Fruit fly (Drosophila melanogaster) whole organism, embryonic: ENCODE measurements around the gene Pc.

Experiments
- ATbp ChIP-seq: fragments of 200-800 bp; sonication (Bioruptor generic); optimal IDR thresholded peaks from 2 replicates; lab custom pipeline; 2017; ENCODE audit warnings: missing biosample characterization, mild to moderate bottlenecking, missing genetic modification characterization, missing genetic modification reagents
- BEAF-32 ChIP-seq: fragments of 200-800 bp; sonication (Bioruptor generic); optimal IDR thresholded peaks from 3 replicates; lab custom pipeline; 2017; ENCODE audit warnings: missing biosample characterization, missing genetic modification characterization, mild to moderate bottlenecking, moderate library complexity, missing genetic modification reagents
- Bgb ChIP-seq: fragments of 200-800 bp; sonication (Bioruptor generic); IDR thresholded peaks from 2 replicates; pipeline ENCODE4 v1.3.6; 2022; ENCODE audit warnings: missing biosample characterization, missing genetic modification characterization; ENCODE audit not compliant: partially characterized antibody
- CG10209 ChIP-seq: fragments of 200-800 bp; sonication (Bioruptor generic); optimal IDR thresholded peaks from 3 replicates; lab custom pipeline; 2017; ENCODE audit warnings: missing biosample characterization, mild to moderate bottlenecking, missing genetic modification characterization, missing genetic modification reagents
- CG11093 ChIP-seq: fragments of 200-800 bp; sonication (Bioruptor generic); IDR thresholded peaks from 3 replicates; pipeline ENCODE4 v1.3.6; 2022; ENCODE audit warnings: missing biosample characterization, missing genetic modification characterization
- CG13287 ChIP-seq: fragments of 200-800 bp; sonication (Bioruptor generic); IDR thresholded peaks from 2 replicates; pipeline ENCODE4 v1.3.6; 2022; ENCODE audit warnings: missing biosample characterization, missing genetic modification characterization; ENCODE audit not compliant: partially characterized antibody
- CG13424 ChIP-seq: fragments of 200-800 bp; sonication (Bioruptor generic); optimal IDR thresholded peaks from 2 replicates; lab custom pipeline; 2019; ENCODE audit warnings: missing biosample characterization, mild to moderate bottlenecking, missing genetic modification characterization, moderate library complexity
- CG1529 ChIP-seq: fragments of 200-800 bp; sonication (Bioruptor generic); optimal IDR thresholded peaks from 3 replicates; lab custom pipeline; 2018; ENCODE audit warnings: missing biosample characterization, missing genetic modification characterization
- CG15514 ChIP-seq: fragments of 200-800 bp; sonication (Bioruptor generic); optimal IDR thresholded peaks from 3 replicates; lab custom pipeline; 2017; ENCODE audit warnings: missing biosample characterization, missing genetic modification characterization, mild to moderate bottlenecking, moderate library complexity, missing genetic modification reagents
- CG16813 ChIP-seq: fragments of 200-800 bp; sonication (Bioruptor generic); IDR thresholded peaks from 3 replicates; pipeline ENCODE4 v1.3.6; 2022; ENCODE audit warnings: missing biosample characterization, missing genetic modification characterization; ENCODE audit not compliant: partially characterized antibody
- CG17361 ChIP-seq: fragments of 200-800 bp; sonication (Bioruptor generic); IDR thresholded peaks from 3 replicates; pipeline ENCODE4 v1.3.6; 2022; ENCODE audit warnings: missing biosample characterization, missing genetic modification characterization
- CG17802 ChIP-seq: fragments of 200-800 bp; sonication (Bioruptor generic); optimal IDR thresholded peaks from 2 replicates; lab custom pipeline; 2018; ENCODE audit warnings: missing biosample characterization, mild to moderate bottlenecking, missing genetic modification characterization, moderate library complexity
- CG2712 ChIP-seq: fragments of 200-800 bp; optimal IDR thresholded peaks from 3 replicates; lab custom pipeline; 2019; ENCODE audit warnings: missing biosample characterization, mild to moderate bottlenecking, missing genetic modification characterization, moderate library complexity
- CG3281 ChIP-seq: fragments of 200-800 bp; sonication (Bioruptor generic); optimal IDR thresholded peaks from 3 replicates; lab custom pipeline; 2017; ENCODE audit warnings: missing biosample characterization, mild to moderate bottlenecking, missing genetic modification characterization
- CG4424 ChIP-seq: fragments of 200-800 bp; sonication (Bioruptor generic); optimal IDR thresholded peaks from 3 replicates; lab custom pipeline; 2016; ENCODE audit warnings: missing biosample characterization, missing genetic modification characterization
- CG4730 ChIP-seq: fragments of 200-800 bp; sonication (Bioruptor generic); IDR thresholded peaks from 2 replicates; pipeline ENCODE4 v1.3.6; 2022; ENCODE audit warnings: missing biosample characterization, missing genetic modification characterization
- CG5953 ChIP-seq: fragments of 200-800 bp; sonication (Bioruptor generic); IDR thresholded peaks from 2 replicates; pipeline ENCODE4 v1.3.6; 2022; ENCODE audit warnings: missing biosample characterization, missing genetic modification characterization
- CG9817 ChIP-seq: fragments of 200-800 bp; sonication (Bioruptor generic); optimal IDR thresholded peaks from 2 replicates; lab custom pipeline; 2018; ENCODE audit warnings: missing biosample characterization, mild to moderate bottlenecking, missing genetic modification characterization, moderate library complexity
- Dek ChIP-seq: fragments of 200-800 bp; sonication (Bioruptor generic); optimal IDR thresholded peaks from 3 replicates; lab custom pipeline; 2019; ENCODE audit warnings: missing biosample characterization, mild to moderate bottlenecking, missing genetic modification characterization, moderate library complexity
- Dll ChIP-seq: fragments of 200-800 bp; sonication (Bioruptor generic); IDR thresholded peaks from 4 replicates; pipeline ENCODE4 v1.3.6; 2022; ENCODE audit warnings: missing biosample characterization, missing genetic modification characterization; ENCODE audit not compliant: partially characterized antibody
- HLH4C ChIP-seq: fragments of 200-800 bp; sonication (Bioruptor generic); IDR thresholded peaks from 3 replicates; pipeline ENCODE4 v1.3.6; 2022; ENCODE audit warnings: missing biosample characterization, missing genetic modification characterization; ENCODE audit not compliant: partially characterized antibody
- HmgZ ChIP-seq: fragments of 200-800 bp; sonication (Bioruptor generic); optimal IDR thresholded peaks from 2 replicates; lab custom pipeline; 2018; ENCODE audit warnings: missing biosample characterization, mild to moderate bottlenecking, missing genetic modification characterization
- MESR4 ChIP-seq: fragments of 200-800 bp; sonication (Bioruptor generic); optimal IDR thresholded peaks from 2 replicates; lab custom pipeline; 2018; ENCODE audit warnings: missing biosample characterization, mild to moderate bottlenecking, missing genetic modification characterization, moderate library complexity
- NFAT ChIP-seq: fragments of 200-800 bp; sonication (Bioruptor generic); IDR thresholded peaks from 2 replicates; pipeline ENCODE4 v1.3.6; 2022; ENCODE audit warnings: missing biosample characterization, missing genetic modification characterization
- Opbp ChIP-seq: fragments of 200-800 bp; sonication (Bioruptor generic); IDR thresholded peaks from 3 replicates; pipeline ENCODE4 v1.3.6; 2022; ENCODE audit warnings: missing biosample characterization, missing genetic modification characterization; ENCODE audit not compliant: partially characterized antibody
- Optix ChIP-seq: fragments of 200-800 bp; sonication (Bioruptor generic); IDR thresholded peaks from 3 replicates; pipeline ENCODE4 v1.3.6; 2022; ENCODE audit warnings: missing biosample characterization, missing genetic modification characterization
- Sin3A ChIP-seq: fragments of >200 bp; optimal IDR thresholded peaks from 2 replicates; lab custom pipeline; 2018
- Xrp1 ChIP-seq: fragments of 200-800 bp; sonication (Bioruptor generic); IDR thresholded peaks from 2 replicates; pipeline ENCODE4 v1.3.6; 2022; ENCODE audit warnings: missing biosample characterization, missing genetic modification characterization
- YL-1 ChIP-seq: fragments of 200-800 bp; sonication (Bioruptor generic); optimal IDR thresholded peaks from 3 replicates; lab custom pipeline; 2017; ENCODE audit warnings: missing biosample characterization, mild to moderate bottlenecking, missing genetic modification characterization
- bbx ChIP-seq: fragments of 200-800 bp; sonication (Bioruptor generic); IDR thresholded peaks from 2 replicates; pipeline ENCODE4 v1.3.6; 2022; ENCODE audit warnings: missing biosample characterization, missing genetic modification characterization; ENCODE audit not compliant: partially characterized antibody
- ci ChIP-seq: fragments of 200-800 bp; sonication (Bioruptor generic); IDR thresholded peaks from 3 replicates; pipeline ENCODE4 v1.3.6; 2022; ENCODE audit warnings: missing biosample characterization, missing genetic modification characterization
- crp ChIP-seq, 2 experiments: fragments of 200-800 bp; sonication (Bioruptor generic); optimal IDR thresholded peaks; 2 replicates in 1 of 2; 3 replicates in 1 of 2; lab custom pipeline; 2017; ENCODE audit warnings: missing biosample characterization in 2 of 2, missing genetic modification characterization in 2 of 2, mild to moderate bottlenecking in 1 of 2, moderate library complexity in 1 of 2
- dm ChIP-seq: fragments of 200-800 bp; sonication (Bioruptor generic); optimal IDR thresholded peaks from 3 replicates; lab custom pipeline; 2016; ENCODE audit warnings: missing biosample characterization, missing genetic modification characterization
- hb ChIP-seq: fragments of 200-800 bp; sonication (Bioruptor generic); IDR thresholded peaks from 3 replicates; pipeline ENCODE4 v1.3.6; 2022; ENCODE audit warnings: missing biosample characterization, missing genetic modification characterization; ENCODE audit not compliant: partially characterized antibody
- her ChIP-seq: fragments of 200-800 bp; sonication (Bioruptor generic); optimal IDR thresholded peaks from 2 replicates; lab custom pipeline; 2016; ENCODE audit warnings: missing biosample characterization, missing genetic modification characterization
- ken ChIP-seq: fragments of 200-800 bp; sonication (Bioruptor generic); IDR thresholded peaks from 3 replicates; pipeline ENCODE4 v1.3.6; 2022; ENCODE audit warnings: missing biosample characterization, missing genetic modification characterization
- knrl ChIP-seq: fragments of 200-800 bp; sonication (Bioruptor generic); IDR thresholded peaks from 3 replicates; pipeline ENCODE4 v1.3.6; 2022; ENCODE audit warnings: missing biosample characterization, missing genetic modification characterization; ENCODE audit not compliant: partially characterized antibody
- otp ChIP-seq: fragments of 200-800 bp; sonication (Bioruptor generic); IDR thresholded peaks from 3 replicates; pipeline ENCODE4, ENCODE4 v1.3.6; 2022; ENCODE audit warnings: missing biosample characterization, missing genetic modification characterization
- schlank ChIP-seq: fragments of 200-800 bp; sonication (Bioruptor generic); optimal IDR thresholded peaks from 2 replicates; lab custom pipeline; 2018; ENCODE audit warnings: missing biosample characterization, mild to moderate bottlenecking, missing genetic modification characterization
- sd ChIP-seq: fragments of 200-800 bp; sonication (Bioruptor generic); optimal IDR thresholded peaks from 3 replicates; lab custom pipeline; 2018; ENCODE audit warnings: missing biosample characterization, mild to moderate bottlenecking, missing genetic modification characterization, moderate library complexity
- sim ChIP-seq: fragments of 200-800 bp; sonication (Bioruptor generic); IDR thresholded peaks from 2 replicates; pipeline ENCODE4 v1.3.6; 2022; ENCODE audit warnings: missing biosample characterization, missing genetic modification characterization
- sr ChIP-seq: fragments of 200-800 bp; sonication (Bioruptor generic); IDR thresholded peaks from 3 replicates; pipeline ENCODE4 v1.3.6; 2022; ENCODE audit warnings: missing biosample characterization, missing genetic modification characterization
- ssp ChIP-seq: fragments of 200-800 bp; sonication (Bioruptor generic); IDR thresholded peaks from 2 replicates; pipeline ENCODE4 v1.3.6; 2022; ENCODE audit warnings: missing biosample characterization, missing genetic modification characterization
- tna ChIP-seq: fragments of 200-800 bp; sonication (Bioruptor generic); IDR thresholded peaks from 2 replicates; pipeline ENCODE4 v1.3.6; 2022; ENCODE audit warnings: missing biosample characterization, missing genetic modification characterization; ENCODE audit not compliant: partially characterized antibody
- trem ChIP-seq: fragments of 200-800 bp; optimal IDR thresholded peaks from 3 replicates; lab custom pipeline; 2019; ENCODE audit warnings: missing biosample characterization, mild to moderate bottlenecking, missing genetic modification characterization, moderate library complexity
- unc-4 ChIP-seq: fragments of 200-800 bp; sonication (Bioruptor generic); IDR thresholded peaks from 2 replicates; pipeline ENCODE4 v1.3.6; 2022; ENCODE audit warnings: missing biosample characterization, missing genetic modification characterization; ENCODE audit not compliant: partially characterized antibody
- zen2 ChIP-seq: fragments of 200-800 bp; sonication (Bioruptor generic); IDR thresholded peaks from 3 replicates; pipeline ENCODE4 v1.3.6; 2022; ENCODE audit warnings: missing biosample characterization, missing genetic modification characterization; ENCODE audit not compliant: partially characterized antibody

The Pc gene

DNA sequence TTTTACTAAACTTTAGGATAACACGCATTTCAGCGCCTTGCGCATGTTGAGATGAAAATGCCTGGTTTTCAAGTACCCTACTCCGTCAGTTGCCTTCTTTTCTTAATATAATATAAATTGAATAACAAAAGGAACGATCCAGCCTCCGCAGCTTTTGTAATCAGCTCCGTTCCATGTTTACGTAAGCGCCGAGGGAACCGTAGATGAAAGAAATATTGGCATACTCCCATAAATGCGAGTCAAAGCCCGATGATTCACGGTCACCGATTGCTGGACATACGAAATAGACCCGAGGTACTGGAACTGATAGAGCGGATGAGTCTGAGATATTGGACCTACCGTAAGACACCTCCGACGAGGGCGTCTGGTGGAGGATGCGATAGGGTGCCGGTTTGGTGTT lies 24.8 kb upstream of the Pc start:
- TF ChIP-seq sd (tag; lab: Kevin White, UChicago) = no peak
- no peak for TF ChIP-seq Optix (GFP tag; lab: Robert Waterston, UW)
- TF ChIP-seq CG1529 (GFP tag; lab: Kevin White, UChicago) = no peak
- TF ChIP-seq CG13424 (tag; lab: Kevin White, UChicago) = no peak
- TF ChIP-seq otp (GFP tag; lab: Robert Waterston, UW) = no peak
- TF ChIP-seq CG4424 = no peak
- no peak for TF ChIP-seq YL-1 (GFP tag; lab: Kevin White, UChicago)
- TF ChIP-seq Bgb (GFP tag; lab: Robert Waterston, UW) = no peak
- no peak for TF ChIP-seq Dek
- TF ChIP-seq sim (GFP tag; lab: Robert Waterston, UW) = no peak
- TF ChIP-seq CG5953 (GFP tag; lab: Robert Waterston, UW) = no peak
- no peak for TF ChIP-seq CG4730 (GFP tag; lab: Robert Waterston, UW)
- no peak for TF ChIP-seq sr (GFP tag; lab: Robert Waterston, UW)
- no peak for TF ChIP-seq CG9817 (tag; lab: Kevin White, UChicago)
- TF ChIP-seq, all 482 proteins: peak for 0

DNA sequence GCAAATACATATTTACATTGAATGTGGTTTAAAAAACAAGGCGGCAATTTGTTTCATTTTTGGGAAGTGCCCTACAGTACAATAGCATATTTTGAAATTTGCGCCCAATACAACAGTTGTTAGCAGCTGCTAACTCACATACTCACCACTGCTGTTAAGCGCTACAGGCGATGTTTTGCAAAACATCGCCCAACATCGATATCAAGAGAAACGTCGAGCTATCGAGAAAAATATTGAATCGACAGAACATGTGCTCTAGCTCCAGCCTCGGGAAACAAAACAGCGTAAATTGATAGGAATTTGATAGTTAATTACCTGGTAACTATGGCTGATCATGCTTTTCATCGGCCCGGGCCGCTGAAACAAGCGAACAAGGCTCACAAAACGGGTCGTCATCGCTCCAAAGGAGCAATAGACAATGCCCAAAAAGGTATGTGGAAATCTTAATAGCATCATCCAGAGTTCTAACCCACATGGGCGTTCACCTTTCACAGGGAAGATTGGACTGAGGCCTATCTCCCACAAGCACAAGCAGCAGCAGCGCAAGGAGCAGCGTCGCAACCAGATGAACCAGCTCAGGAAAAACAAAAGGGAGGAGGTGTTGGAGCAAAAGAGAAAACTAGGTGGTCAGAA lies 17.3 kb upstream of the Pc start, which contains the start of gene Tsr1:
TSS of gene Tsr1 (plus strand) at position 217 of the 633 bp plus-strand sequence.
- TF ChIP-seq ATbp (GFP tag; lab: Kevin White, UChicago) (no peak), tna (peak; percentile 67), unc-4 (peak; percentile 90), CG17361 (GFP tag; lab: Robert Waterston, UW) (no peak), CG13287 (GFP tag; lab: Robert Waterston, UW) (peak; percentile 94), HLH4C (GFP tag; lab: Robert Waterston, UW) (peak; percentile 80), Opbp (GFP tag; lab: Robert Waterston, UW) (peak; percentile 89), crp (GFP tag; optimal IDR thresholded peaks at IDR 0.05; lab: Kevin White, UChicago) (peak in 1 of 2 experiments; percentile 52), CG3281 (GFP tag; lab: Kevin White, UChicago) (no peak), MESR4 (GFP tag; lab: Kevin White, UChicago) (peak; percentile 81), ci (GFP tag; lab: Robert Waterston, UW) (no peak), NFAT (no peak), schlank (tag; lab: Kevin White, UChicago) (no peak), Sin3A (peak; percentile 24), ssp (no peak), Dll (GFP tag; lab: Robert Waterston, UW) (peak; percentile 88), dm (GFP tag; lab: Kevin White, UChicago) (peak; percentile 96), CG2712 (tag; lab: Kevin White, UChicago) (peak; percentile 59), Bgb (GFP tag; lab: Robert Waterston, UW) (peak; percentile 92), BEAF-32 (GFP tag; lab: Kevin White, UChicago) (peak; percentile 82), hb (GFP tag; lab: Robert Waterston, UW) (peak; percentile 55; the same call in 1 of the 3 replicates), CG11093 (GFP tag; lab: Robert Waterston, UW) (no peak), CG10209 (GFP tag; lab: Kevin White, UChicago) (no peak), bbx (GFP tag; lab: Robert Waterston, UW) (peak; percentile 92), Xrp1 (GFP tag; lab: Robert Waterston, UW) (no peak), HmgZ (tag; lab: Kevin White, UChicago) (peak; percentile 33), zen2 (GFP tag; lab: Robert Waterston, UW) (peak; percentile 94), ken (GFP tag; lab: Robert Waterston, UW) (no peak), CG17802 (tag; lab: Kevin White, UChicago) (no peak), CG15514 (peak; percentile 54), YL-1 (GFP tag; lab: Kevin White, UChicago) (peak; percentile 78), her (GFP tag; lab: Kevin White, UChicago) (peak; percentile 39), knrl (GFP tag; lab: Robert Waterston, UW) (peak; percentile 76; the same call in 2 of the 3 replicates), trem (tag; lab: Kevin White, UChicago) (peak; percentile 47), CG16813 (GFP tag; lab: Robert Waterston, UW) (peak; percentile 81)
